Fruit fly (Drosophila melanogaster) whole organism, larva: ENCODE measurements around the gene Jhbp16.

Experiments used
- noc ChIP-seq: fragments of 200-800 bp; sonication (Bioruptor generic); optimal IDR thresholded peaks from 3 replicates; lab custom pipeline; 2019; ENCODE audit warnings: missing biosample characterization, mild to moderate bottlenecking, missing genetic modification characterization, moderate library complexity

Jhbp16 gene

dm6 chr3R:21630979-21631499 is 33.1 kb upstream of the Jhbp16 start:
- no peak for TF ChIP-seq noc (tag; lab: Kevin White, UChicago)

- no peak for TF ChIP-seq noc (tag; lab: Kevin White, UChicago)
Observed at dm6 chr3R:21631757-21632473, 32.3 kb upstream of the Jhbp16 start.

DNA sequence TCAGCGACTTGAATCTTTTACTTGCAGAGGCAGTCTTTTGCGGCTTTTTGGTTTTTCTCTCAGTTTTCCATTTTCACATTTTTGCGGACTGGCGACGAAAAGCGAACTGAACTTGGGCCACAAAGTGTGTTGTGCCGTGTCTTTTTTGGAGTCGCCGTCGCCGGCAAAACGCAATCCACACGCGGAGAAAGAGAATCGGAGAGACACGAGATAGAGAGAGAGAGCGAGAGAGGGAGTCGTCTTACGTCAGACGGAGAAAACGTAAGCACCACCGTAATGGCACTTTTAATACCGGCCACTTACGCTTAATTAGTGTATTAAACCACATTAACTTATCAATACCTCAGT is 31.6 kb upstream of the Jhbp16 start:
- TF ChIP-seq noc (tag; lab: Kevin White, UChicago): no peak

- TF ChIP-seq noc (tag; lab: Kevin White, UChicago): no peak
Observed at dm6 chr3R:21632930-21633780, 31.0 kb upstream of the Jhbp16 start.

- no peak for TF ChIP-seq noc (tag; lab: Kevin White, UChicago)
Observed at dm6 chr3R:21633781-21634102, 30.4 kb upstream of the Jhbp16 start.

dm6 chr3R:21634644-21635043 is 29.5 kb upstream of the Jhbp16 start:
- no peak for TF ChIP-seq noc (tag; lab: Kevin White, UChicago)

dm6 chr3R:21635181-21635580 is 29.0 kb upstream of the Jhbp16 start:
- no peak for TF ChIP-seq noc (tag; lab: Kevin White, UChicago)

dm6 chr3R:21635975-21636678 is 28.1 kb upstream of the Jhbp16 start:
- no peak for TF ChIP-seq noc (tag; lab: Kevin White, UChicago)

DNA sequence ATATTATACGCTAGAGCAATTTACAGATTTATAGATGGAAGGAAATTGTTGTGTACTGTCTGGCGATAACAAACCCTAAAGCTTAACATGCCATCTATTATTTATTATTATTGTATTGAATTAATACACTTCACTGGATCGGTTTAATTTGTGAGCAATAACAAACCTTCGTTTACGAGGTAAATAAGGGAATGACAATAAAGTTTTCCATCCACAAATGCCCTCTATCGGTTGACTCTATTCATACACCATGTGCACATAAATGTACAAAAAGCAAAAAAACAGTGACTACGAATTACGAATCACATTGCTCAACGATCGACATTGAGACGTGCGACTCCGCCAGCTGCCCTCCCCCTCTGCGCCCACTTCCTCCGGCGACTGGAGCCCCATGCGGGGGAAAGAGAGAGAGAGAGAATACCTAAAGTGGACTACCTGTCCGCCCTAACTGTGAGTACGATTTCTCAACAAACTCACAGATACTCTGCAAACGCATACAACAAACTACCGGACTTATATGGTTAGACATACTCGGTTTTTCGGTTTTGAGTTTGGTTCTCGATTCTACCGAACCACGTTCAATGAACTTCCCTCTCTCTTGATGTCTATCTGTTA is 27.2 kb upstream of the Jhbp16 start:
- TF ChIP-seq noc (tag; lab: Kevin White, UChicago): no peak

DNA sequence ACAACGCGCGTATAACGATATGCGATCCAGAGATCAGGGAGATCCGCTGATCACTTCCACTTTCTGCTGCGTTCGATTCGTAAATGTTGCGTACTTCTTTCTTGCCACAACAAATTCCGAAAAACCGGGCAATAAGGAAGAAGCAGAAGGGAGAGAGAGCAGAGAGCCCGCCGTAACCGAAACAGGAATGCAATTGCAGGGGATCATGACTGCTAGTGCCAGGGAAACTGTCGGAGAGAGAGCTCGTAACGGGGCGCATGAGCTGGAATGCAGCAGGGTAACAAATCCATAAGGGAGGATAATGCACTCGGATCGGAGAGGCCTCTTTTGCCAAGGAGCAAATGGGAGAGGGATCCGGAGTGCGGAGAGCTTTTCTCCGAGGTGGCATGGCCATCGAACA is 25.8 kb upstream of the Jhbp16 start:
- TF ChIP-seq noc (tag; lab: Kevin White, UChicago): no peak

DNA sequence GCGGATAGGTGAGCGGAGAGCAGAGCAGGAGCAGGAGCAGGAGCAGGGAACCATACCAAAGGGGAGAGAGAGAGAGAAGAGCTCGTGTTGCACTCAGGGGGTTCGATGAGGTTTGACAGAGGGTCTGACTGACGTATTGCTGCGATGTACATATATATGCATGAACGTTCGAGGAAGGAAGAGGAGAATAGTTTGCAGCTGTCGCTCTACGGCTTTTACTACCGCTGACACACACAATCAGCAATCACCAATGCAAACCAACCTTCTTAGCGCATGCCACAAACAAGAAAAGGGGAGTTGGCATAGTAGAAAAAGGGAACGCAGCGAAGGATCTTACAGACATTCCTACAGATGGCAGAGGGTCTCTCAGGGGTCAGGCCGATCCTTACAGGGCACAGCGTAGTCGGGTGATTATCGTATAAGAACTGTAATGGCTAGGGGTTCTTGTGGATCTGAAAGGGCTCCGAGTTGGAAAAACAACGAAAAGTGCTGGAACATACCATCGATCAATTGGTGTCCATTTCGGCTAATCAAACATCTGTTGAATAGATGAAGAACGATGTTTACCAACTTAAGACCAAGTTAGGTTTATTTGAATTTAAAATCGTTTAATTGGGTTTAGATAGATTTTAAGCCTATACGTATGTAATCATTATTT is 23.7 kb upstream of the Jhbp16 start:
- TF ChIP-seq noc (tag; lab: Kevin White, UChicago): no peak

dm6 chr3R:21641517-21642137 is 22.6 kb upstream of the Jhbp16 start:
- TF ChIP-seq noc (tag; lab: Kevin White, UChicago): no peak

dm6 chr3R:21642301-21642700 is 21.9 kb upstream of the Jhbp16 start:
- TF ChIP-seq noc (tag; lab: Kevin White, UChicago): no peak

DNA sequence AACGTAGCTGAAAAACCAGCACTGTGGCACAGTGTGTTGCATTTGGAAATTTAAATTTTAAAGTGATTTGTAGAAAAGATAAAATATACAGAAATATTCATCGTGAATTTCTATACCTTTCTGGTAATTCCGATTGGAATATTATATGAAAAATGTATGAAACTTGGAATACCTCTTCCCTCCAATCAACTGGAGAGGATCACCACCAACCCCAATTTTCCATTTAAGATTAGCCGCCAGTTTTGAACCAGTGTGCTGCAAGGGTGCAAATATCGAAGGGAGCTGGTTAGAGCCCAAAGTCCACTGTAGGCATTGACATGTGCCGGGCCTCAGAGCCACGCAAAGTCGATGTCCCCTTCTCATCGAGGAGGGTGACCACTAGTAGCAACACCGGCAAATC is 21.0 kb upstream of the Jhbp16 start:
- TF ChIP-seq noc (tag; lab: Kevin White, UChicago): no peak

DNA sequence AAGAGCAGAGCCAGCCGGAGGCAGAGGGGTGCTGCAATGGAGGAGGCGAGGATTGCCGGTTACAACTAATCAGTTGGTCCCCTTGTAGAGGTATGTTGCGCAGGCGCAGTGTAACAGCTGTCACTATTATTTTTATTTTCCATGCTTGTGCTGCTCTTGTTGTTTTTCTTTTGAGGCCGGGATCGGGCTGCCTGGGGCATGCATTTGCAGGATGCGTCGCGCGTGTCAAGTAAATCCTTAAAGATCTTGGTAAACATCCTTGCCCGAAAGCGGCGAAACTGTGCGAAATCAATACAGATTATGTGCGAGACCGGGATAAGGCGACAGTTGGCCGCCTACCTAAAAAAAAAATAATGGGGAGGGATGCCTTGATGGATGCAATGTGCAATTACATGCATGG is 20.0 kb upstream of the Jhbp16 start:
- no peak for TF ChIP-seq noc (tag; lab: Kevin White, UChicago)
